Fruit fly (Drosophila melanogaster) whole organism, embryonic: ENCODE measurements around the gene CG33966.
A peak's percentile ranks its signal among the peaks of the same experiment; 100 is the strongest.

Source experiments
- Atf3 ChIP-seq: fragments of 200-800 bp; sonication (Bioruptor generic); optimal IDR thresholded peaks from 3 replicates; lab custom pipeline; 2016; ENCODE audit warnings: missing biosample characterization, missing genetic modification characterization
- Blimp-1 ChIP-seq: fragments of 200-800 bp; sonication (Bioruptor generic); optimal IDR thresholded peaks from 3 replicates; lab custom pipeline; 2018; ENCODE audit warnings: missing biosample characterization, missing genetic modification characterization, mild to moderate bottlenecking, moderate library complexity, missing genetic modification reagents
- CG11093 ChIP-seq: fragments of 200-800 bp; sonication (Bioruptor generic); IDR thresholded peaks from 3 replicates; pipeline ENCODE4 v1.3.6; 2022; ENCODE audit warnings: missing biosample characterization, missing genetic modification characterization
- CG11560 ChIP-seq: fragments of 200-800 bp; sonication (Bioruptor generic); IDR thresholded peaks from 3 replicates; pipeline ENCODE4 v1.3.6; 2022; ENCODE audit warnings: missing biosample characterization, missing genetic modification characterization
- CG12744 ChIP-seq: fragments of 200-800 bp; sonication (Bioruptor generic); optimal IDR thresholded peaks from 2 replicates; lab custom pipeline; 2016; ENCODE audit warnings: missing biosample characterization, missing genetic modification characterization
- CG13424 ChIP-seq: fragments of 200-800 bp; sonication (Bioruptor generic); optimal IDR thresholded peaks from 2 replicates; lab custom pipeline; 2019; ENCODE audit warnings: missing biosample characterization, mild to moderate bottlenecking, missing genetic modification characterization, moderate library complexity
- CG13894 ChIP-seq: fragments of 200-800 bp; sonication (Bioruptor generic); optimal IDR thresholded peaks from 3 replicates; lab custom pipeline; 2018; ENCODE audit warnings: missing biosample characterization, mild to moderate bottlenecking, missing genetic modification characterization, moderate library complexity
- CG15696 ChIP-seq: fragments of 200-800 bp; sonication (Bioruptor generic); optimal IDR thresholded peaks from 2 replicates; lab custom pipeline; 2019; ENCODE audit warnings: missing biosample characterization, mild to moderate bottlenecking, missing genetic modification characterization, moderate library complexity
- CG16863 ChIP-seq: fragments of 200-800 bp; sonication (Bioruptor generic); optimal IDR thresholded peaks from 3 replicates; lab custom pipeline; 2016; ENCODE audit warnings: missing biosample characterization, missing genetic modification characterization
- CG17359 ChIP-seq: fragments of 200-800 bp; sonication (Bioruptor generic); optimal IDR thresholded peaks from 3 replicates; lab custom pipeline; 2018; ENCODE audit warnings: missing biosample characterization, mild to moderate bottlenecking, missing genetic modification characterization, moderate library complexity
- CG32772 ChIP-seq: fragments of 200-800 bp; sonication (Bioruptor generic); IDR thresholded peaks from 2 replicates; pipeline ENCODE4 v1.3.6; 2022; ENCODE audit warnings: missing biosample characterization, missing genetic modification characterization
- CG34224 ChIP-seq: fragments of 200-800 bp; sonication (Bioruptor generic); IDR thresholded peaks from 3 replicates; pipeline ENCODE4 v1.3.6; 2022; ENCODE audit warnings: missing biosample characterization, missing genetic modification characterization; ENCODE audit not compliant: partially characterized antibody
- CG3995 ChIP-seq: fragments of 200-800 bp; sonication (Bioruptor generic); optimal IDR thresholded peaks from 3 replicates; lab custom pipeline; 2016; ENCODE audit warnings: missing biosample characterization, missing genetic modification characterization
- CG42726 ChIP-seq: fragments of 200-800 bp; sonication (Bioruptor generic); IDR thresholded peaks from 2 replicates; pipeline ENCODE4 v1.3.6; 2022; ENCODE audit warnings: missing biosample characterization, missing genetic modification characterization; ENCODE audit not compliant: partially characterized antibody
- CG4328 ChIP-seq: fragments of 200-800 bp; sonication (Bioruptor generic); optimal IDR thresholded peaks from 3 replicates; lab custom pipeline; 2017; ENCODE audit warnings: missing biosample characterization, missing genetic modification reagents, missing genetic modification characterization
- CG5180 ChIP-seq: fragments of 200-800 bp; sonication (Bioruptor generic); optimal IDR thresholded peaks from 3 replicates; lab custom pipeline; 2017; ENCODE audit warnings: missing biosample characterization, missing genetic modification characterization, mild to moderate bottlenecking, moderate library complexity, missing genetic modification reagents
- CG5245 ChIP-seq: fragments of 200-800 bp; sonication (Bioruptor generic); optimal IDR thresholded peaks from 3 replicates; lab custom pipeline; 2016; ENCODE audit warnings: missing biosample characterization, missing genetic modification characterization
- CG6175 ChIP-seq: fragments of 200-800 bp; sonication (Bioruptor generic); IDR thresholded peaks from 3 replicates; pipeline ENCODE4 v1.3.6; 2022; ENCODE audit warnings: missing biosample characterization, missing genetic modification characterization
- CG7928 ChIP-seq: fragments of 200-800 bp; sonication (Bioruptor generic); optimal IDR thresholded peaks from 2 replicates; lab custom pipeline; 2017; ENCODE audit warnings: missing biosample characterization, mild to moderate bottlenecking, missing genetic modification characterization
- CG7987 ChIP-seq: fragments of 200-800 bp; sonication (Bioruptor generic); optimal IDR thresholded peaks from 2 replicates; lab custom pipeline; 2018; ENCODE audit warnings: missing biosample characterization, mild to moderate bottlenecking, missing genetic modification characterization, moderate library complexity
- CG8281 ChIP-seq: fragments of 200-800 bp; sonication (Bioruptor generic); optimal IDR thresholded peaks from 2 replicates; lab custom pipeline; 2018; ENCODE audit warnings: missing biosample characterization, mild to moderate bottlenecking, missing genetic modification characterization, moderate library complexity
- CG8944 ChIP-seq: fragments of 200-800 bp; sonication (Bioruptor generic); optimal IDR thresholded peaks from 3 replicates; lab custom pipeline; 2016; ENCODE audit warnings: missing biosample characterization, missing genetic modification characterization
- CG9932 ChIP-seq: fragments of 200-800 bp; sonication (Bioruptor generic); IDR thresholded peaks from 2 replicates; pipeline ENCODE4 v1.3.6; 2022; ENCODE audit warnings: missing biosample characterization, missing genetic modification characterization
- Deaf1 ChIP-seq: fragments of 200-800 bp; optimal IDR thresholded peaks from 3 replicates; lab custom pipeline; 2019; ENCODE audit warnings: missing biosample characterization, mild to moderate bottlenecking, missing genetic modification characterization, moderate library complexity
- Dref ChIP-seq: fragments of 200-800 bp; sonication (Bioruptor generic); IDR thresholded peaks from 2 replicates; pipeline ENCODE4 v1.3.6; 2022; ENCODE audit warnings: missing biosample characterization, missing genetic modification characterization
- Eip74EF ChIP-seq, 2 experiments: fragments of 200-800 bp in 1 of 2; fragments of >200 bp in 1 of 2; sonication (Bioruptor generic) in 1 of 2; optimal IDR thresholded peaks; 2 replicates each; lab custom pipeline; 2017 to 2019; ENCODE audit warnings: missing biosample characterization in 2 of 2, missing genetic modification characterization in 2 of 2, mild to moderate bottlenecking in 1 of 2, moderate library complexity in 1 of 2
- GATAe ChIP-seq: fragments of 200-800 bp; sonication (Bioruptor generic); conservative IDR thresholded peaks from 2 replicates; pipeline ENCODE4 v1.3.6; 2022; ENCODE audit warnings: missing biosample characterization, missing genetic modification characterization
- Jarid2 ChIP-seq: fragments of 200-800 bp; sonication (Bioruptor generic); optimal IDR thresholded peaks from 3 replicates; lab custom pipeline; 2017; ENCODE audit warnings: mild to moderate bottlenecking, missing biosample characterization, missing genetic modification reagents, missing genetic modification characterization
- Meics ChIP-seq: fragments of 200-800 bp; sonication (Bioruptor generic); optimal IDR thresholded peaks from 2 replicates; lab custom pipeline; 2017; ENCODE audit warnings: missing biosample characterization, mild to moderate bottlenecking, missing genetic modification characterization
- Myb ChIP-seq: fragments of 200-800 bp; sonication (Bioruptor generic); optimal IDR thresholded peaks from 2 replicates; lab custom pipeline; 2016; ENCODE audit warnings: missing biosample characterization, missing genetic modification characterization
- Ptx1 ChIP-seq: fragments of 200-800 bp; sonication (Bioruptor generic); IDR thresholded peaks from 2 replicates; pipeline ENCODE4 v1.3.6; 2022; ENCODE audit warnings: missing biosample characterization, missing genetic modification characterization
- Ravus ChIP-seq: fragments of 200-800 bp; sonication (Bioruptor generic); IDR thresholded peaks from 2 replicates; pipeline ENCODE4 v1.3.6; 2022; ENCODE audit warnings: missing biosample characterization, missing genetic modification characterization
- Rfx ChIP-seq: fragments of 200-800 bp; sonication (Bioruptor generic); IDR thresholded peaks from 2 replicates; pipeline ENCODE4 v1.3.6; 2022; ENCODE audit warnings: missing biosample characterization, missing genetic modification characterization
- Spps ChIP-seq: fragments of 200-800 bp; sonication (Bioruptor generic); optimal IDR thresholded peaks from 2 replicates; lab custom pipeline; 2018; ENCODE audit warnings: missing biosample characterization, mild to moderate bottlenecking, missing genetic modification characterization
- Trl ChIP-seq, 3 experiments: fragments of >200 bp in 2 of 3; fragments of 200-800 bp in 1 of 3; sonication (Bioruptor generic) in 1 of 3; optimal IDR thresholded peaks; 2 replicates in 1 of 3; 3 replicates in 2 of 3; lab custom pipeline; 2016 to 2017; ENCODE audit warnings: missing biosample characterization in 1 of 3, missing genetic modification characterization in 1 of 3
- Usf ChIP-seq: fragments of 200-800 bp; sonication (Bioruptor generic); optimal IDR thresholded peaks from 2 replicates; lab custom pipeline; 2017; ENCODE audit warnings: missing genotype, missing biosample characterization, missing genetic modification characterization
- Xrp1 ChIP-seq: fragments of 200-800 bp; sonication (Bioruptor generic); IDR thresholded peaks from 2 replicates; pipeline ENCODE4 v1.3.6; 2022; ENCODE audit warnings: missing biosample characterization, missing genetic modification characterization
- chn ChIP-seq: fragments of 200-800 bp; sonication (Bioruptor generic); optimal IDR thresholded peaks from 2 replicates; lab custom pipeline; 2016; ENCODE audit warnings: missing biosample characterization, missing genetic modification characterization
- corto ChIP-seq: fragments of 200-800 bp; sonication (Bioruptor generic); optimal IDR thresholded peaks from 2 replicates; lab custom pipeline; 2016; ENCODE audit warnings: missing biosample characterization, mild to moderate bottlenecking, missing genetic modification characterization, moderate library complexity
- eyg ChIP-seq: fragments of 200-800 bp; sonication (Bioruptor generic); optimal IDR thresholded peaks from 3 replicates; lab custom pipeline; 2016; ENCODE audit warnings: missing biosample characterization, missing genetic modification characterization
- ftz-f1 ChIP-seq: fragments of 200-800 bp; sonication (Bioruptor generic); optimal IDR thresholded peaks from 2 replicates; lab custom pipeline; 2016; ENCODE audit warnings: missing biosample characterization, missing genetic modification characterization
- h ChIP-seq: fragments of >200 bp; optimal IDR thresholded peaks from 2 replicates; lab custom pipeline; 2017
- pita ChIP-seq: fragments of 200-800 bp; sonication (Bioruptor generic); optimal IDR thresholded peaks from 2 replicates; lab custom pipeline; 2017; ENCODE audit warnings: missing biosample characterization, mild to moderate bottlenecking, missing genetic modification characterization
- rib ChIP-seq: fragments of 200-800 bp; sonication (Bioruptor generic); IDR thresholded peaks from 2 replicates; pipeline ENCODE4 v1.3.6; 2022; ENCODE audit warnings: missing biosample characterization, missing genetic modification characterization
- row ChIP-seq: fragments of 200-800 bp; sonication (Bioruptor generic); IDR thresholded peaks from 3 replicates; pipeline ENCODE4 v1.3.6; 2022; ENCODE audit warnings: missing biosample characterization, missing genetic modification characterization
- sc ChIP-seq, 3 experiments: fragments of >200 bp in 2 of 3; fragments of 200-800 bp in 1 of 3; sonication (Bioruptor generic) in 1 of 3; optimal IDR thresholded peaks; 2 replicates in 2 of 3; 3 replicates in 1 of 3; lab custom pipeline; 2017; ENCODE audit warnings: mild to moderate bottlenecking in 1 of 3, missing biosample characterization in 1 of 3, missing genetic modification characterization in 1 of 3, missing genetic modification reagents in 1 of 3
- stwl ChIP-seq: fragments of 200-800 bp; sonication (Bioruptor generic); optimal IDR thresholded peaks from 3 replicates; lab custom pipeline; 2018; ENCODE audit warnings: missing biosample characterization, mild to moderate bottlenecking, missing genetic modification characterization, moderate library complexity
- ttk ChIP-seq: fragments of 200-800 bp; sonication (Bioruptor generic); IDR thresholded peaks from 2 replicates; pipeline ENCODE4 v2.1.2; 2022; ENCODE audit warnings: missing biosample characterization, missing genetic modification characterization
- zen2 ChIP-seq: fragments of 200-800 bp; sonication (Bioruptor generic); IDR thresholded peaks from 3 replicates; pipeline ENCODE4 v1.3.6; 2022; ENCODE audit warnings: missing biosample characterization, missing genetic modification characterization; ENCODE audit not compliant: partially characterized antibody
- zf30C ChIP-seq: fragments of 200-800 bp; sonication (Bioruptor generic); optimal IDR thresholded peaks from 3 replicates; lab custom pipeline; 2018; ENCODE audit warnings: missing biosample characterization, mild to moderate bottlenecking, missing genetic modification characterization

Gene CG33966

dm6 chr3L:1265423-1266002, 31.6 kb downstream of the CG33966 start (continued):
- TF ChIP-seq CG7987 (GFP tag; lab: Kevin White, UChicago) = no peak
- TF ChIP-seq CG11560 (tag; lab: Robert Waterston, UW) = no peak
- no peak for TF ChIP-seq pita (GFP tag; lab: Kevin White, UChicago)
- TF ChIP-seq chn (GFP tag; lab: Kevin White, UChicago) = no peak
- peak; percentile 31 for TF ChIP-seq CG13894 (tag; lab: Kevin White, UChicago)
- TF ChIP-seq Deaf1 = peak; percentile 84
- peak; percentile 57 to 67 for TF ChIP-seq Trl (optimal IDR thresholded peaks at IDR 0.05; lab: Kevin White, UChicago)
- no peak for TF ChIP-seq Trl (GFP tag; optimal IDR thresholded peaks at IDR 0.05; lab: Kevin White, UChicago)
- TF ChIP-seq CG15696 (tag; lab: Kevin White, UChicago) = no peak
- no peak for TF ChIP-seq CG7928 (GFP tag; lab: Kevin White, UChicago)
- TF ChIP-seq CG5245 (GFP tag; lab: Kevin White, UChicago) = no peak
- TF ChIP-seq corto = no peak
- TF ChIP-seq ftz-f1 = no peak
- no peak for TF ChIP-seq rib (GFP tag; lab: Robert Waterston, UW)
- no peak for TF ChIP-seq Ravus (GFP tag; lab: Robert Waterston, UW)
- peak; percentile 52 for TF ChIP-seq Jarid2 (GFP tag; lab: Kevin White, UChicago)
- TF ChIP-seq stwl (tag; lab: Kevin White, UChicago) = no peak
- TF ChIP-seq row = no peak
- no peak for TF ChIP-seq zf30C (GFP tag; lab: Kevin White, UChicago)
- no peak for TF ChIP-seq CG17359 (tag; lab: Kevin White, UChicago)
- TF ChIP-seq eyg = no peak
- TF ChIP-seq CG42726 (GFP tag; lab: Robert Waterston, UW) = no peak
- TF ChIP-seq Ptx1 (GFP tag; lab: Robert Waterston, UW) = no peak
- TF ChIP-seq CG8281 = no peak
- TF ChIP-seq CG3995 (GFP tag; lab: Kevin White, UChicago) = no peak
- no peak for TF ChIP-seq Spps (tag; lab: Kevin White, UChicago)
- no peak for TF ChIP-seq Rfx
- no peak for TF ChIP-seq CG13424
- TF ChIP-seq Eip74EF (GFP tag; optimal IDR thresholded peaks at IDR 0.05; lab: Kevin White, UChicago) = peak in 1 of 2 experiments; percentile 73
- no peak for TF ChIP-seq h
- no peak for TF ChIP-seq CG32772 (GFP tag; lab: Robert Waterston, UW)
- TF ChIP-seq Meics (GFP tag; lab: Kevin White, UChicago) = no peak
- TF ChIP-seq Blimp-1 (GFP tag; lab: Kevin White, UChicago) = peak; percentile 83
- TF ChIP-seq CG5180 (GFP tag; lab: Kevin White, UChicago) = peak; percentile 90
- TF ChIP-seq ttk = no peak
- TF ChIP-seq Usf (GFP tag; lab: Kevin White, UChicago) = no peak
- TF ChIP-seq GATAe (GFP tag; lab: Robert Waterston, UW) = no peak
- no peak for TF ChIP-seq CG8944 (GFP tag; lab: Kevin White, UChicago)
- no peak for TF ChIP-seq zen2
- no peak for TF ChIP-seq CG11093 (GFP tag; lab: Robert Waterston, UW)
- TF ChIP-seq CG12744 (GFP tag; lab: Kevin White, UChicago) = no peak
- no peak for TF ChIP-seq CG4328 (GFP tag; lab: Kevin White, UChicago)
- TF ChIP-seq Xrp1 (GFP tag; lab: Robert Waterston, UW) = no peak
- TF ChIP-seq Dref (GFP tag; lab: Robert Waterston, UW) = no peak
- no peak for TF ChIP-seq CG34224 (GFP tag; lab: Robert Waterston, UW)
- TF ChIP-seq sc (optimal IDR thresholded peaks at IDR 0.05; lab: Kevin White, UChicago) = no peak
- TF ChIP-seq sc (GFP tag; optimal IDR thresholded peaks at IDR 0.05; lab: Kevin White, UChicago) = no peak
- TF ChIP-seq Myb (GFP tag; lab: Kevin White, UChicago) = no peak
- no peak for TF ChIP-seq Atf3
- no peak for TF ChIP-seq CG16863
- TF ChIP-seq CG9932 = no peak
- TF ChIP-seq CG6175 = no peak
